Worm (Caenorhabditis elegans): ENCODE measurements around the gene R07B1.13.

DNA sequence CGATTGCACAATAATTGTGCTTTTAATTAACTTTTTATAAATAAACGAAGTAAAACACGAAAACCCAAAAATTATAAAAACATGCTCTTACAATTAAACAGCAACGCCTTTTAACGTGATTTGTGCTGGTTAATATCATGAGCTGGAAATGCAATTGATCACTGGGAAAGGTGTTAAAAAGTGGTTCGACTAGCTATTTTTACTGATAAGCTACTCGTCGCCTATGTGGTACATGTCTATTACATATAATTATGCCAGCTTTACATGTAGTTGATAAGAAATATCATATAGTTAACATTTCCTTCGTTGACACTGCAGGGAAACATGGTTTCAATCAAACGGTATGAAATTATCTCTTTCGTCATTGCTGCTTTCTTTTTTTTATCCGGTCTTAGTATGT lies 11.6 kb upstream of the R07B1.13 start, which contains the start of gene scav-5:
- TF ChIP-seq flt-1 (GFP tag; IDR thresholded peaks at IDR 0.05), result no peak
- no peak for TF ChIP-seq tab-1 (GFP tag; IDR thresholded peaks at IDR 0.05)

Data from whole organism, midembryonic.